Fruit fly (Drosophila melanogaster) whole organism, embryonic: ENCODE results near the gene CG7742.

Experiments used
- Asciz ChIP-seq: fragments of 200-800 bp; sonication (Bioruptor generic); optimal IDR thresholded peaks from 2 replicates; lab custom pipeline; 2017; ENCODE audit warnings: missing biosample characterization, mild to moderate bottlenecking, missing genetic modification characterization, missing genetic modification reagents
- CG10267 ChIP-seq: fragments of 200-800 bp; sonication (Bioruptor generic); optimal IDR thresholded peaks from 2 replicates; lab custom pipeline; 2018; ENCODE audit warnings: missing biosample characterization, mild to moderate bottlenecking, missing genetic modification characterization, moderate library complexity
- CG12299 ChIP-seq: fragments of 200-800 bp; sonication (Bioruptor generic); optimal IDR thresholded peaks from 2 replicates; lab custom pipeline; 2018; ENCODE audit warnings: missing biosample characterization, mild to moderate bottlenecking, missing genetic modification characterization
- CG1233 ChIP-seq: fragments of 200-800 bp; sonication (Bioruptor generic); optimal IDR thresholded peaks from 4 replicates; lab custom pipeline; 2018; ENCODE audit warnings: missing biosample characterization, mild to moderate bottlenecking, missing genetic modification characterization
- CG13296 ChIP-seq: fragments of 200-800 bp; sonication (Bioruptor generic); optimal IDR thresholded peaks from 3 replicates; lab custom pipeline; 2018; ENCODE audit warnings: missing biosample characterization, mild to moderate bottlenecking, missing genetic modification characterization
- CG16813 ChIP-seq: fragments of 200-800 bp; sonication (Bioruptor generic); IDR thresholded peaks from 3 replicates; pipeline ENCODE4 v1.3.6; 2022; ENCODE audit warnings: missing biosample characterization, missing genetic modification characterization; ENCODE audit not compliant: partially characterized antibody
- CG17912 ChIP-seq: fragments of 200-800 bp; sonication (Bioruptor generic); optimal IDR thresholded peaks from 2 replicates; lab custom pipeline; 2018; ENCODE audit warnings: missing biosample characterization, mild to moderate bottlenecking, missing genetic modification characterization
- CG18262 ChIP-seq: fragments of 200-800 bp; optimal IDR thresholded peaks from 3 replicates; lab custom pipeline; 2019; ENCODE audit warnings: missing biosample characterization, mild to moderate bottlenecking, missing genetic modification characterization, moderate library complexity
- CG18599 ChIP-seq: fragments of 200-800 bp; sonication (Bioruptor generic); optimal IDR thresholded peaks from 3 replicates; lab custom pipeline; 2017; ENCODE audit warnings: missing biosample characterization, missing genetic modification characterization, mild to moderate bottlenecking, moderate library complexity, missing genetic modification reagents
- CG32532 ChIP-seq: fragments of 200-800 bp; sonication (Bioruptor generic); IDR thresholded peaks from 2 replicates; pipeline ENCODE4 v1.3.6; 2022; ENCODE audit warnings: missing biosample characterization, missing genetic modification characterization
- CG3281 ChIP-seq: fragments of 200-800 bp; sonication (Bioruptor generic); optimal IDR thresholded peaks from 3 replicates; lab custom pipeline; 2017; ENCODE audit warnings: missing biosample characterization, mild to moderate bottlenecking, missing genetic modification characterization
- CG3726 ChIP-seq: fragments of 200-800 bp; sonication (Bioruptor generic); IDR thresholded peaks from 3 replicates; pipeline ENCODE4, ENCODE4 v1.3.6; 2022; ENCODE audit warnings: missing biosample characterization, missing genetic modification characterization
- CG4282 ChIP-seq: fragments of 200-800 bp; sonication (Bioruptor generic); optimal IDR thresholded peaks from 2 replicates; lab custom pipeline; 2016; ENCODE audit warnings: missing biosample characterization, missing genetic modification characterization
- CG7745 ChIP-seq: fragments of 200-800 bp; sonication (Bioruptor generic); optimal IDR thresholded peaks from 2 replicates; lab custom pipeline; 2018; ENCODE audit warnings: missing biosample characterization, mild to moderate bottlenecking, missing genetic modification characterization, moderate library complexity
- CG7839 ChIP-seq: fragments of 200-800 bp; sonication (Bioruptor generic); optimal IDR thresholded peaks from 3 replicates; lab custom pipeline; 2018; ENCODE audit warnings: missing biosample characterization, mild to moderate bottlenecking, missing genetic modification characterization, moderate library complexity
- CG7963 ChIP-seq: fragments of 200-800 bp; sonication (Bioruptor generic); IDR thresholded peaks from 3 replicates; pipeline ENCODE4 v1.3.6; 2022; ENCODE audit warnings: missing biosample characterization, missing genetic modification characterization; ENCODE audit not compliant: partially characterized antibody
- CG8478 ChIP-seq: fragments of >200 bp; optimal IDR thresholded peaks from 2 replicates; lab custom pipeline; 2018
- CG9727 ChIP-seq: fragments of 200-800 bp; sonication (Bioruptor generic); optimal IDR thresholded peaks from 3 replicates; lab custom pipeline; 2017; ENCODE audit warnings: missing biosample characterization, mild to moderate bottlenecking, missing genetic modification characterization
- CG9797 ChIP-seq: fragments of 200-800 bp; sonication (Bioruptor generic); optimal IDR thresholded peaks from 3 replicates; lab custom pipeline; 2018; ENCODE audit warnings: missing biosample characterization, mild to moderate bottlenecking, missing genetic modification characterization
- CoRest ChIP-seq: fragments of 200-800 bp; sonication (Bioruptor generic); optimal IDR thresholded peaks from 3 replicates; lab custom pipeline; 2018; ENCODE audit warnings: missing biosample characterization, mild to moderate bottlenecking, missing genetic modification characterization, moderate library complexity
- D ChIP-seq, 2 experiments: fragments of 200-800 bp in 1 of 2; fragments of >200 bp in 1 of 2; sonication (Bioruptor generic) in 1 of 2; optimal IDR thresholded peaks; 2 replicates in 1 of 2; 3 replicates in 1 of 2; lab custom pipeline; 2017; ENCODE audit warnings: mild to moderate bottlenecking in 1 of 2, missing biosample characterization in 1 of 2, missing genetic modification characterization in 1 of 2, missing genetic modification reagents in 1 of 2
- E2f2 ChIP-seq: fragments of 200-800 bp; sonication (Bioruptor generic); IDR thresholded peaks from 2 replicates; pipeline ENCODE4 v1.3.6; 2022; ENCODE audit warnings: missing biosample characterization, missing genetic modification characterization
- H2.0 ChIP-seq: fragments of 200-800 bp; sonication (Bioruptor generic); IDR thresholded peaks from 2 replicates; pipeline ENCODE4 v1.3.6; 2022; ENCODE audit warnings: missing biosample characterization, missing genetic modification characterization
- HHEX ChIP-seq: fragments of 200-800 bp; sonication (Bioruptor generic); optimal IDR thresholded peaks from 3 replicates; lab custom pipeline; 2017; ENCODE audit warnings: missing biosample characterization, mild to moderate bottlenecking, missing genetic modification characterization, missing genetic modification reagents
- Hmr ChIP-seq: fragments of 200-800 bp; sonication (Bioruptor generic); optimal IDR thresholded peaks from 3 replicates; lab custom pipeline; 2017; ENCODE audit warnings: mild to moderate bottlenecking, missing biosample characterization, missing genetic modification reagents, missing genetic modification characterization
- Hr51 ChIP-seq, 2 experiments: fragments of 200-800 bp; sonication (Bioruptor generic); optimal IDR thresholded peaks; 2 replicates in 1 of 2; 3 replicates in 1 of 2; lab custom pipeline; 2016 to 2018; ENCODE audit warnings: missing biosample characterization in 2 of 2, missing genetic modification characterization in 2 of 2, mild to moderate bottlenecking in 1 of 2, moderate library complexity in 1 of 2
- Mrtf ChIP-seq: fragments of 200-800 bp; sonication (Bioruptor generic); IDR thresholded peaks from 3 replicates; pipeline ENCODE4 v1.3.6; 2022; ENCODE audit warnings: missing biosample characterization, missing genetic modification characterization
- Opbp ChIP-seq: fragments of 200-800 bp; sonication (Bioruptor generic); IDR thresholded peaks from 3 replicates; pipeline ENCODE4 v1.3.6; 2022; ENCODE audit warnings: missing biosample characterization, missing genetic modification characterization; ENCODE audit not compliant: partially characterized antibody
- Ptx1 ChIP-seq: fragments of 200-800 bp; sonication (Bioruptor generic); IDR thresholded peaks from 2 replicates; pipeline ENCODE4 v1.3.6; 2022; ENCODE audit warnings: missing biosample characterization, missing genetic modification characterization
- Xrp1 ChIP-seq: fragments of 200-800 bp; sonication (Bioruptor generic); IDR thresholded peaks from 2 replicates; pipeline ENCODE4 v1.3.6; 2022; ENCODE audit warnings: missing biosample characterization, missing genetic modification characterization
- az2 ChIP-seq: fragments of 200-800 bp; sonication (Bioruptor generic); optimal IDR thresholded peaks from 3 replicates; lab custom pipeline; 2016; ENCODE audit warnings: missing biosample characterization, missing genetic modification characterization
- crol ChIP-seq: fragments of 200-800 bp; sonication (Bioruptor generic); IDR thresholded peaks from 2 replicates; pipeline ENCODE4 v1.3.6; 2022; ENCODE audit warnings: missing biosample characterization, missing genetic modification characterization
- dysf ChIP-seq: fragments of 200-800 bp; sonication (Bioruptor generic); IDR thresholded peaks from 3 replicates; pipeline ENCODE4 v1.3.6; 2022; ENCODE audit warnings: missing biosample characterization, missing genetic modification characterization
- exex ChIP-seq: fragments of 200-800 bp; sonication (Bioruptor generic); optimal IDR thresholded peaks from 4 replicates; lab custom pipeline; 2018; ENCODE audit warnings: missing biosample characterization, mild to moderate bottlenecking, missing genetic modification characterization, moderate library complexity
- gcm2 ChIP-seq: fragments of 200-800 bp; sonication (Bioruptor generic); optimal IDR thresholded peaks from 2 replicates; lab custom pipeline; 2016; ENCODE audit warnings: missing biosample characterization, missing genetic modification characterization
- gem ChIP-seq: fragments of 200-800 bp; sonication (Bioruptor generic); optimal IDR thresholded peaks from 2 replicates; lab custom pipeline; 2019; ENCODE audit warnings: missing biosample characterization, mild to moderate bottlenecking, missing genetic modification characterization, moderate library complexity
- inv ChIP-seq: fragments of 200-800 bp; sonication (Bioruptor generic); IDR thresholded peaks from 2 replicates; pipeline ENCODE4 v1.3.6; 2022; ENCODE audit warnings: missing biosample characterization, missing genetic modification characterization; ENCODE audit not compliant: partially characterized antibody
- kah ChIP-seq: fragments of 200-800 bp; sonication (Bioruptor generic); optimal IDR thresholded peaks from 2 replicates; lab custom pipeline; 2018; ENCODE audit warnings: missing biosample characterization, mild to moderate bottlenecking, missing genetic modification characterization
- ken ChIP-seq: fragments of 200-800 bp; sonication (Bioruptor generic); IDR thresholded peaks from 3 replicates; pipeline ENCODE4 v1.3.6; 2022; ENCODE audit warnings: missing biosample characterization, missing genetic modification characterization
- nmo ChIP-seq: fragments of 200-800 bp; sonication (Bioruptor generic); optimal IDR thresholded peaks from 2 replicates; lab custom pipeline; 2018; ENCODE audit warnings: missing biosample characterization, mild to moderate bottlenecking, missing genetic modification characterization, moderate library complexity
- pan ChIP-seq, 4 experiments: fragments of >200 bp in 3 of 4; fragments of 200-800 bp in 1 of 4; sonication (Bioruptor generic) in 1 of 4; optimal IDR thresholded peaks in 3 of 4; IDR thresholded peaks in 1 of 4; 2 replicates each; pipeline versions ENCODE4 v1.3.6 to Lab custom; 2017 to 2022; ENCODE audit warnings: missing biosample characterization in 2 of 4, missing genetic modification characterization in 2 of 4, mixed read lengths in 1 of 4
- sens ChIP-seq: fragments of 200-800 bp; sonication (Bioruptor generic); peaks from one replicate; lab custom pipeline; 2016; ENCODE audit warnings: missing biosample characterization, missing genetic modification characterization
- slbo ChIP-seq: fragments of 200-800 bp; sonication (Bioruptor generic); IDR thresholded peaks from 2 replicates; pipeline ENCODE4 v1.3.6; 2022; ENCODE audit warnings: missing biosample characterization, missing genetic modification characterization
- sob ChIP-seq: fragments of 200-800 bp; sonication (Bioruptor generic); IDR thresholded peaks from 2 replicates; pipeline ENCODE4 v1.3.6; 2022; ENCODE audit warnings: missing biosample characterization, missing genetic modification characterization
- tap ChIP-seq: fragments of 200-800 bp; optimal IDR thresholded peaks from 3 replicates; lab custom pipeline; 2019; ENCODE audit warnings: missing biosample characterization, mild to moderate bottlenecking, missing genetic modification characterization, moderate library complexity
- tna ChIP-seq: fragments of 200-800 bp; sonication (Bioruptor generic); IDR thresholded peaks from 2 replicates; pipeline ENCODE4 v1.3.6; 2022; ENCODE audit warnings: missing biosample characterization, missing genetic modification characterization; ENCODE audit not compliant: partially characterized antibody
- wek ChIP-seq: fragments of 200-800 bp; sonication (Bioruptor generic); optimal IDR thresholded peaks from 3 replicates; lab custom pipeline; 2018; ENCODE audit warnings: missing biosample characterization, mild to moderate bottlenecking, missing genetic modification characterization, moderate library complexity
- zen2 ChIP-seq: fragments of 200-800 bp; sonication (Bioruptor generic); IDR thresholded peaks from 3 replicates; pipeline ENCODE4 v1.3.6; 2022; ENCODE audit warnings: missing biosample characterization, missing genetic modification characterization; ENCODE audit not compliant: partially characterized antibody

CG7742 gene

dm6 chr2L:5242194-5242914 lies 27.5 kb upstream of the CG7742 start (continued):
- TF ChIP-seq H2.0 (peak; percentile 21; the same call in 1 of the 2 replicates), Hr51 (GFP tag; optimal IDR thresholded peaks at IDR 0.05; lab: Kevin White, UChicago) (peak in 1 of 2 experiments; percentile 46), wek (GFP tag; lab: Kevin White, UChicago) (no peak), Xrp1 (GFP tag; lab: Robert Waterston, UW) (no peak), E2f2 (GFP tag; lab: Robert Waterston, UW) (peak; percentile 16; the same call in 1 of the 2 replicates), exex (tag; lab: Kevin White, UChicago) (peak; percentile 69), CG3726 (no peak), CG32532 (GFP tag; lab: Robert Waterston, UW) (no peak), gcm2 (GFP tag; lab: Kevin White, UChicago) (no peak), dysf (GFP tag; lab: Robert Waterston, UW) (peak; percentile 42; the same call in 1 of the 3 replicates), CG10267 (tag; lab: Kevin White, UChicago) (peak; percentile 33), CG18262 (tag; lab: Kevin White, UChicago) (no peak), pan (optimal IDR thresholded peaks at IDR 0.05; lab: Kevin White, UChicago) (no peak), pan (GFP tag; optimal IDR thresholded peaks at IDR 0.05 in 1 of 2, IDR thresholded peaks at IDR 0.05 in 1 of 2) (peak in 1 of 2 experiments; percentile 50), ken (GFP tag; lab: Robert Waterston, UW) (peak; percentile 30; the same call in 1 of the 3 replicates), CG3281 (GFP tag; lab: Kevin White, UChicago) (peak; percentile 1), slbo (GFP tag; lab: Robert Waterston, UW) (no peak), gem (tag; lab: Kevin White, UChicago) (peak; percentile 55), sob (0 out of 2 replicates have a peak, but pooled peaks have one; percentile 11), CG7839 (tag; lab: Kevin White, UChicago) (peak; percentile 41), CG12299 (no peak), kah (GFP tag; lab: Kevin White, UChicago) (no peak), Ptx1 (GFP tag; lab: Robert Waterston, UW) (0 out of 2 replicates have a peak, but pooled peaks have one; percentile 33), CG9727 (GFP tag; lab: Kevin White, UChicago) (peak; percentile 17), Hmr (GFP tag; lab: Kevin White, UChicago) (peak; percentile 40), zen2 (GFP tag; lab: Robert Waterston, UW) (no peak), az2 (peak; percentile 1), CoRest (tag; lab: Kevin White, UChicago) (peak; percentile 11), nmo (GFP tag; lab: Kevin White, UChicago) (peak; percentile 29), CG18599 (GFP tag; lab: Kevin White, UChicago) (peak; percentile 20), Opbp (GFP tag; lab: Robert Waterston, UW) (no peak), CG17912 (GFP tag; lab: Kevin White, UChicago) (no peak), sens (GFP tag; lab: Kevin White, UChicago) (peak; percentile 80), crol (no peak), CG4282 (no peak), CG8478 (no peak)

DNA sequence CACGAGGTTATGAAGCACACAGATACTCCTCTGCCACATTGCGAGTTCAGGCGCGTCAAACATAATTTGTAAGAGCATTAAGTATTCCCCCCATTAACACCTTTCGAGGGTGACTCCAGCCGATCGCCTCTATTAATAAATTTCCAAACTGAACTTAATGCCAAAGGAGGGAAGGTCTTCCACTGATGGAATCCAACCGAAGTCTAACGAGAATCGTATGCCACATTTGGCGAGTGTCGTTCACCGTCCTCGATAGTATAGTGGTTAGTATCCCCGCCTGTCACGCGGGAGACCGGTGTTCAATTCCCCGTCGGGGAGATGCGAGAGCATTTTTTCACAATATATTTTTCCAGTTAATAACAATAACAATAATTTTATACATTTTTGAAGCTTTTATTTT lies 25.6 kb upstream of the CG7742 start:
- TF ChIP-seq D (optimal IDR thresholded peaks at IDR 0.05; lab: Kevin White, UChicago) (no peak), D (GFP tag; optimal IDR thresholded peaks at IDR 0.05; lab: Kevin White, UChicago) (no peak), CG16813 (GFP tag; lab: Robert Waterston, UW) (peak; percentile 85), inv (GFP tag; lab: Robert Waterston, UW) (peak; percentile 36; the same call in 1 of the 2 replicates), tap (tag; lab: Kevin White, UChicago) (peak; percentile 45), CG7745 (tag; lab: Kevin White, UChicago) (no peak), HHEX (GFP tag; lab: Kevin White, UChicago) (no peak), CG7963 (GFP tag; lab: Robert Waterston, UW) (peak; percentile 84), Mrtf (no peak), sens (GFP tag; lab: Kevin White, UChicago) (peak; percentile 32), CG1233 (GFP tag; lab: Kevin White, UChicago) (no peak), Asciz (GFP tag; lab: Kevin White, UChicago) (no peak), nmo (GFP tag; lab: Kevin White, UChicago) (no peak), tna (GFP tag; lab: Robert Waterston, UW) (peak; percentile 90), CG13296 (no peak), CG9797 (GFP tag; lab: Kevin White, UChicago) (no peak)
